Fruit fly (Drosophila melanogaster) whole organism, embryonic: ENCODE data around the gene Alg2.

Source experiments
- Bgb ChIP-seq: fragments of 200-800 bp; sonication (Bioruptor generic); IDR thresholded peaks from 2 replicates; pipeline ENCODE4 v1.3.6; 2022; ENCODE audit warnings: missing biosample characterization, missing genetic modification characterization; ENCODE audit not compliant: partially characterized antibody
- CG10147 ChIP-seq: fragments of 200-800 bp; sonication (Bioruptor generic); optimal IDR thresholded peaks from 2 replicates; lab custom pipeline; 2019; ENCODE audit warnings: missing biosample characterization, mild to moderate bottlenecking, missing genetic modification characterization, moderate library complexity
- CG14441 ChIP-seq: fragments of 200-800 bp; sonication (Bioruptor generic); IDR thresholded peaks from 2 replicates; pipeline ENCODE4 v1.3.6; 2022; ENCODE audit warnings: missing biosample characterization, missing genetic modification characterization
- CG15479 ChIP-seq: fragments of 200-800 bp; sonication (Bioruptor generic); optimal IDR thresholded peaks from 3 replicates; lab custom pipeline; 2019; ENCODE audit warnings: missing biosample characterization, mild to moderate bottlenecking, missing genetic modification characterization, moderate library complexity
- CG1647 ChIP-seq: fragments of 200-800 bp; sonication (Bioruptor generic); optimal IDR thresholded peaks from 3 replicates; lab custom pipeline; 2016; ENCODE audit warnings: missing biosample characterization, missing genetic modification characterization
- CG3847 ChIP-seq: fragments of 200-800 bp; sonication (Bioruptor generic); IDR thresholded peaks from 2 replicates; pipeline ENCODE4 v1.3.6; 2022; ENCODE audit warnings: missing biosample characterization, missing genetic modification characterization
- CG42726 ChIP-seq: fragments of 200-800 bp; sonication (Bioruptor generic); IDR thresholded peaks from 2 replicates; pipeline ENCODE4 v1.3.6; 2022; ENCODE audit warnings: missing biosample characterization, missing genetic modification characterization; ENCODE audit not compliant: partially characterized antibody
- CG4424 ChIP-seq: fragments of 200-800 bp; sonication (Bioruptor generic); optimal IDR thresholded peaks from 3 replicates; lab custom pipeline; 2016; ENCODE audit warnings: missing biosample characterization, missing genetic modification characterization
- CG5953 ChIP-seq: fragments of 200-800 bp; sonication (Bioruptor generic); IDR thresholded peaks from 2 replicates; pipeline ENCODE4 v1.3.6; 2022; ENCODE audit warnings: missing biosample characterization, missing genetic modification characterization
- CG6765 ChIP-seq: fragments of 200-800 bp; sonication (Bioruptor generic); optimal IDR thresholded peaks from 3 replicates; lab custom pipeline; 2017; ENCODE audit warnings: missing biosample characterization, mild to moderate bottlenecking, missing genetic modification characterization
- CG6854 ChIP-seq: fragments of 200-800 bp; sonication (Bioruptor generic); optimal IDR thresholded peaks from 3 replicates; lab custom pipeline; 2017; ENCODE audit warnings: missing biosample characterization, mild to moderate bottlenecking, missing genetic modification characterization
- CG8281 ChIP-seq: fragments of 200-800 bp; sonication (Bioruptor generic); optimal IDR thresholded peaks from 2 replicates; lab custom pipeline; 2018; ENCODE audit warnings: missing biosample characterization, mild to moderate bottlenecking, missing genetic modification characterization, moderate library complexity
- CG8478 ChIP-seq: fragments of >200 bp; optimal IDR thresholded peaks from 2 replicates; lab custom pipeline; 2018
- CHES-1-like ChIP-seq: fragments of 200-800 bp; sonication (Bioruptor generic); optimal IDR thresholded peaks from 2 replicates; lab custom pipeline; 2016; ENCODE audit warnings: missing biosample characterization, missing genetic modification characterization
- D19A ChIP-seq: fragments of 200-800 bp; optimal IDR thresholded peaks from 3 replicates; lab custom pipeline; 2019; ENCODE audit warnings: missing biosample characterization, mild to moderate bottlenecking, missing genetic modification characterization, moderate library complexity
- Deaf1 ChIP-seq: fragments of 200-800 bp; optimal IDR thresholded peaks from 3 replicates; lab custom pipeline; 2019; ENCODE audit warnings: missing biosample characterization, mild to moderate bottlenecking, missing genetic modification characterization, moderate library complexity
- Dfd ChIP-seq, 2 experiments: fragments of >200 bp; optimal IDR thresholded peaks; 2 replicates each; lab custom pipeline; 2017; ENCODE audit warnings: missing biosample characterization in 2 of 2, missing genetic modification characterization in 2 of 2
- ERR ChIP-seq: fragments of 200-800 bp; sonication (Bioruptor generic); optimal IDR thresholded peaks from 2 replicates; lab custom pipeline; 2016; ENCODE audit warnings: missing biosample characterization, missing genetic modification characterization
- Ets65A ChIP-seq: fragments of 200-800 bp; sonication (Bioruptor generic); peaks from one replicate; lab custom pipeline; 2016; ENCODE audit warnings: missing biosample characterization, missing genetic modification characterization
- Fer2 ChIP-seq: fragments of 200-800 bp; sonication (Bioruptor generic); optimal IDR thresholded peaks from 2 replicates; lab custom pipeline; 2018; ENCODE audit warnings: missing biosample characterization, mild to moderate bottlenecking, missing genetic modification characterization, moderate library complexity
- GATAe ChIP-seq: fragments of 200-800 bp; sonication (Bioruptor generic); conservative IDR thresholded peaks from 2 replicates; pipeline ENCODE4 v1.3.6; 2022; ENCODE audit warnings: missing biosample characterization, missing genetic modification characterization
- Hr78 ChIP-seq, 2 experiments: fragments of 200-800 bp in 1 of 2; fragments of >200 bp in 1 of 2; sonication (Bioruptor generic) in 1 of 2; optimal IDR thresholded peaks; 2 replicates each; lab custom pipeline; 2017 to 2019; ENCODE audit warnings: missing biosample characterization in 2 of 2, missing genetic modification characterization in 2 of 2, mild to moderate bottlenecking in 1 of 2, moderate library complexity in 1 of 2
- Kr ChIP-seq: fragments of 200-800 bp; sonication (Bioruptor generic); optimal IDR thresholded peaks from 2 replicates; lab custom pipeline; 2017; ENCODE audit warnings: missing biosample characterization, mild to moderate bottlenecking, missing genetic modification characterization
- MBD-R2 ChIP-seq: fragments of 200-800 bp; sonication (Bioruptor generic); IDR thresholded peaks from 2 replicates; pipeline ENCODE4 v1.3.6; 2022; ENCODE audit warnings: missing biosample characterization, missing genetic modification characterization
- Med ChIP-seq: fragments of 200-800 bp; sonication (Bioruptor generic); peaks from one replicate; lab custom pipeline; 2016; ENCODE audit warnings: missing biosample characterization, missing genetic modification characterization, mild to moderate bottlenecking, inconsistent platforms, moderate library complexity
- Meics ChIP-seq: fragments of 200-800 bp; sonication (Bioruptor generic); optimal IDR thresholded peaks from 2 replicates; lab custom pipeline; 2017; ENCODE audit warnings: missing biosample characterization, mild to moderate bottlenecking, missing genetic modification characterization
- Optix ChIP-seq: fragments of 200-800 bp; sonication (Bioruptor generic); IDR thresholded peaks from 3 replicates; pipeline ENCODE4 v1.3.6; 2022; ENCODE audit warnings: missing biosample characterization, missing genetic modification characterization
- Rfx ChIP-seq: fragments of 200-800 bp; sonication (Bioruptor generic); IDR thresholded peaks from 2 replicates; pipeline ENCODE4 v1.3.6; 2022; ENCODE audit warnings: missing biosample characterization, missing genetic modification characterization
- Trl ChIP-seq, 3 experiments: fragments of >200 bp in 2 of 3; fragments of 200-800 bp in 1 of 3; sonication (Bioruptor generic) in 1 of 3; optimal IDR thresholded peaks; 2 replicates in 1 of 3; 3 replicates in 2 of 3; lab custom pipeline; 2016 to 2017; ENCODE audit warnings: missing biosample characterization in 1 of 3, missing genetic modification characterization in 1 of 3
- YL-1 ChIP-seq: fragments of 200-800 bp; sonication (Bioruptor generic); optimal IDR thresholded peaks from 3 replicates; lab custom pipeline; 2017; ENCODE audit warnings: missing biosample characterization, mild to moderate bottlenecking, missing genetic modification characterization
- bbx ChIP-seq: fragments of 200-800 bp; sonication (Bioruptor generic); IDR thresholded peaks from 2 replicates; pipeline ENCODE4 v1.3.6; 2022; ENCODE audit warnings: missing biosample characterization, missing genetic modification characterization; ENCODE audit not compliant: partially characterized antibody
- chinmo ChIP-seq: fragments of 200-800 bp; sonication (Bioruptor generic); IDR thresholded peaks from 4 replicates; pipeline ENCODE4 v1.3.6; 2022; ENCODE audit warnings: missing biosample characterization, missing genetic modification characterization; ENCODE audit not compliant: partially characterized antibody
- cwo ChIP-seq: fragments of 200-800 bp; sonication (Bioruptor generic); optimal IDR thresholded peaks from 3 replicates; lab custom pipeline; 2017; ENCODE audit warnings: missing biosample characterization, missing genetic modification characterization, mild to moderate bottlenecking, moderate library complexity, missing genetic modification reagents
- exex ChIP-seq: fragments of 200-800 bp; sonication (Bioruptor generic); optimal IDR thresholded peaks from 4 replicates; lab custom pipeline; 2018; ENCODE audit warnings: missing biosample characterization, mild to moderate bottlenecking, missing genetic modification characterization, moderate library complexity
- h ChIP-seq: fragments of >200 bp; optimal IDR thresholded peaks from 2 replicates; lab custom pipeline; 2017
- mirr ChIP-seq: fragments of 200-800 bp; sonication (Bioruptor generic); optimal IDR thresholded peaks from 3 replicates; lab custom pipeline; 2018; ENCODE audit warnings: missing biosample characterization, mild to moderate bottlenecking, missing genetic modification characterization
- mld ChIP-seq: fragments of 200-800 bp; sonication (Bioruptor generic); IDR thresholded peaks from 3 replicates; pipeline ENCODE4 v1.3.6; 2022; ENCODE audit warnings: missing biosample characterization, missing genetic modification characterization; ENCODE audit not compliant: partially characterized antibody
- nerfin-2 ChIP-seq: fragments of 200-800 bp; sonication (Bioruptor generic); IDR thresholded peaks from 2 replicates; pipeline ENCODE4 v1.3.6; 2022; ENCODE audit warnings: missing biosample characterization, missing genetic modification characterization; ENCODE audit not compliant: partially characterized antibody
- nom ChIP-seq: fragments of 200-800 bp; sonication (Bioruptor generic); optimal IDR thresholded peaks from 2 replicates; lab custom pipeline; 2017; ENCODE audit warnings: missing biosample characterization, missing genetic modification characterization, mild to moderate bottlenecking, moderate library complexity, missing genetic modification reagents
- slou ChIP-seq: fragments of 200-800 bp; sonication (Bioruptor generic); optimal IDR thresholded peaks from 3 replicates; lab custom pipeline; 2016; ENCODE audit warnings: missing biosample characterization, missing genetic modification characterization
- so ChIP-seq: fragments of 200-800 bp; sonication (Bioruptor generic); IDR thresholded peaks from 3 replicates; pipeline ENCODE4 v1.3.6; 2022; ENCODE audit warnings: missing biosample characterization, missing genetic modification characterization
- sob ChIP-seq: fragments of 200-800 bp; sonication (Bioruptor generic); IDR thresholded peaks from 2 replicates; pipeline ENCODE4 v1.3.6; 2022; ENCODE audit warnings: missing biosample characterization, missing genetic modification characterization
- sr ChIP-seq: fragments of 200-800 bp; sonication (Bioruptor generic); IDR thresholded peaks from 3 replicates; pipeline ENCODE4 v1.3.6; 2022; ENCODE audit warnings: missing biosample characterization, missing genetic modification characterization
- vvl ChIP-seq: fragments of 200-800 bp; sonication (Bioruptor generic); IDR thresholded peaks from 2 replicates; pipeline ENCODE4 v1.3.6; 2022; ENCODE audit warnings: missing biosample characterization, missing genetic modification characterization

Gene Alg2

dm6 chr3L:3149060-3149872, 5.7 kb downstream of the Alg2 start (continued):
- TF ChIP-seq Hr78 (GFP tag; optimal IDR thresholded peaks at IDR 0.05; lab: Kevin White, UChicago), result no peak
- peak; percentile 54 for TF ChIP-seq CG8478 (lab: Kevin White, UChicago)
- TF ChIP-seq CG3847 (GFP tag; lab: Robert Waterston, UW), result 0 out of 2 replicates have a peak, but pooled peaks have one; percentile 6
- peak; percentile 6 for TF ChIP-seq CG15479 (GFP tag; lab: Kevin White, UChicago)
- TF ChIP-seq Trl (optimal IDR thresholded peaks at IDR 0.05; lab: Kevin White, UChicago), result peak; percentile 78 to 92
- no peak for TF ChIP-seq Trl (GFP tag; optimal IDR thresholded peaks at IDR 0.05; lab: Kevin White, UChicago)
- no peak for TF ChIP-seq ERR (GFP tag; lab: Kevin White, UChicago)
- TF ChIP-seq sr (GFP tag; lab: Robert Waterston, UW), result peak; percentile 86
- no peak for TF ChIP-seq h
- TF ChIP-seq CG6854, result peak; percentile 45
- TF ChIP-seq CG6765 (GFP tag; lab: Kevin White, UChicago), result peak; percentile 3
- TF ChIP-seq Kr (GFP tag; lab: Kevin White, UChicago), result no peak
- TF ChIP-seq chinmo, result peak; percentile 69; the same call in 2 of the 4 replicates
- TF ChIP-seq CG14441, result peak; percentile 27; the same call in 1 of the 2 replicates
- TF ChIP-seq nerfin-2, result 0 out of 2 replicates have a peak, but pooled peaks have one; percentile 25
- peak; percentile 46 for TF ChIP-seq cwo (GFP tag; lab: Kevin White, UChicago)
- TF ChIP-seq bbx (GFP tag; lab: Robert Waterston, UW), result peak; percentile 24; the same call in 1 of the 2 replicates
- peak; percentile 65; the same call in 2 of the 3 replicates for TF ChIP-seq so (GFP tag; lab: Robert Waterston, UW)
- TF ChIP-seq CG4424 (GFP tag; lab: Kevin White, UChicago), result no peak
- TF ChIP-seq Optix (GFP tag; lab: Robert Waterston, UW), result no peak
- TF ChIP-seq Deaf1 (tag; lab: Kevin White, UChicago), result peak; percentile 93
- TF ChIP-seq nom, result peak; percentile 25
- peak; percentile 27; the same call in 1 of the 2 replicates for TF ChIP-seq Rfx (GFP tag; lab: Robert Waterston, UW)
- TF ChIP-seq CHES-1-like (GFP tag; lab: Kevin White, UChicago), result peak; percentile 54
- peak; percentile 85 for TF ChIP-seq YL-1 (GFP tag; lab: Kevin White, UChicago)
- no peak for TF ChIP-seq D19A (tag; lab: Kevin White, UChicago)
- no peak for TF ChIP-seq CG1647 (GFP tag; lab: Kevin White, UChicago)
- TF ChIP-seq GATAe (GFP tag; lab: Robert Waterston, UW), result peak; percentile 33; the same call in 1 of the 2 replicates
- TF ChIP-seq CG10147 (GFP tag; lab: Kevin White, UChicago), result peak; percentile 19
- TF ChIP-seq MBD-R2 (GFP tag; lab: Robert Waterston, UW), result no peak; the same call in 1 of the 2 replicates
- TF ChIP-seq mld (GFP tag; lab: Robert Waterston, UW), result no peak
- TF ChIP-seq Bgb (GFP tag; lab: Robert Waterston, UW), result peak; percentile 52; the same call in 1 of the 2 replicates
- TF ChIP-seq slou (GFP tag; lab: Kevin White, UChicago), result no peak
- peak; percentile 85 for TF ChIP-seq exex (tag; lab: Kevin White, UChicago)
- peak; percentile 76 for TF ChIP-seq Meics
- peak; percentile 33; the same call in 1 of the 2 replicates for TF ChIP-seq vvl (GFP tag; lab: Robert Waterston, UW)

dm6 chr3L:3150376-3150775, 6.8 kb downstream of the Alg2 start:
- 0 out of 2 replicates have a peak, but pooled peaks have one; percentile 21 for TF ChIP-seq CG42726 (GFP tag; lab: Robert Waterston, UW)
- no peak for TF ChIP-seq CG8281
- TF ChIP-seq sob (GFP tag; lab: Robert Waterston, UW), result 0 out of 2 replicates have a peak, but pooled peaks have one; percentile 29
- peak in 1 of 2 experiments; percentile 91 for TF ChIP-seq Dfd (GFP tag; optimal IDR thresholded peaks at IDR 0.05; lab: Kevin White, UChicago)
- 0 out of 2 replicates have a peak, but pooled peaks have one; percentile 4 for TF ChIP-seq CG5953 (GFP tag; lab: Robert Waterston, UW)
- no peak for TF ChIP-seq mirr (GFP tag; lab: Kevin White, UChicago)
- peak; percentile 53 for TF ChIP-seq Med (GFP tag; lab: Kevin White, UChicago)
- peak; percentile 86 for TF ChIP-seq Ets65A (GFP tag; lab: Kevin White, UChicago)
- TF ChIP-seq Fer2 (tag; lab: Kevin White, UChicago), result no peak
